Worm (Caenorhabditis elegans) whole organism, mixed stage, embryonic: ENCODE results near the gene F55H2.7.
A peak's percentile ranks its signal among the peaks of the same experiment; 100 is the strongest.

Experiments used
- blmp-1 ChIP-seq: fragments of 150-350 bp; optimal IDR thresholded peaks from 2 replicates; lab custom pipeline; 2014; ENCODE audit warnings: missing biosample characterization, missing genetic modification characterization
- ceh-43 ChIP-seq: fragments of 200-800 bp; sonication (Bioruptor generic); optimal IDR thresholded peaks from 2 replicates; lab custom pipeline; 2018; ENCODE audit warnings: mild to moderate bottlenecking, missing genetic modification characterization, moderate library complexity, missing compliant biosample characterization
- cnd-1 ChIP-seq: fragments of 200-800 bp; sonication (Bioruptor generic); optimal IDR thresholded peaks from 2 replicates; lab custom pipeline; 2018; ENCODE audit warnings: mild to moderate bottlenecking, missing genetic modification characterization, missing compliant biosample characterization
- elt-3 ChIP-seq: fragments of 150-350 bp; optimal IDR thresholded peaks from 2 replicates; lab custom pipeline; 2014; ENCODE audit warnings: missing biosample characterization, missing genetic modification characterization
- hlh-1 ChIP-seq: fragments of 150-350 bp; optimal IDR thresholded peaks from 2 replicates; lab custom pipeline; 2014; ENCODE audit warnings: missing biosample characterization, missing genetic modification reagents, missing genetic modification characterization
- mep-1 ChIP-seq: fragments of 150-350 bp; optimal IDR thresholded peaks from 2 replicates; lab custom pipeline; 2017; ENCODE audit warnings: missing biosample characterization, missing genetic modification reagents, missing genetic modification characterization, inconsistent platforms
- mls-2 ChIP-seq: sonication (generic microtip); optimal IDR thresholded peaks from 2 replicates; lab custom pipeline; 2016; ENCODE audit warnings: mild to moderate bottlenecking, missing genetic modification characterization, moderate library complexity, missing compliant biosample characterization
- nhr-12 ChIP-seq: fragments of 150-350 bp; optimal IDR thresholded peaks from 2 replicates; lab custom pipeline; 2014; ENCODE audit warnings: missing biosample characterization, missing genetic modification characterization
- nhr-28 ChIP-seq: fragments of 150-350 bp; optimal IDR thresholded peaks from 2 replicates; lab custom pipeline; 2014; ENCODE audit warnings: missing biosample characterization, missing genetic modification characterization
- nhr-76 ChIP-seq: sonication (generic microtip); optimal IDR thresholded peaks from 2 replicates; lab custom pipeline; 2017; ENCODE audit warnings: missing biosample characterization, missing genetic modification characterization
- unc-120 ChIP-seq: sonication (generic microtip); optimal IDR thresholded peaks from 2 replicates; lab custom pipeline; 2017; ENCODE audit warnings: missing genetic modification characterization, missing compliant biosample characterization; ENCODE audit not compliant: poor library complexity, severe bottlenecking
- zip-8 ChIP-seq: fragments of 150-350 bp; optimal IDR thresholded peaks from 2 replicates; lab custom pipeline; 2014; ENCODE audit warnings: missing biosample characterization, missing genetic modification characterization

DNA sequence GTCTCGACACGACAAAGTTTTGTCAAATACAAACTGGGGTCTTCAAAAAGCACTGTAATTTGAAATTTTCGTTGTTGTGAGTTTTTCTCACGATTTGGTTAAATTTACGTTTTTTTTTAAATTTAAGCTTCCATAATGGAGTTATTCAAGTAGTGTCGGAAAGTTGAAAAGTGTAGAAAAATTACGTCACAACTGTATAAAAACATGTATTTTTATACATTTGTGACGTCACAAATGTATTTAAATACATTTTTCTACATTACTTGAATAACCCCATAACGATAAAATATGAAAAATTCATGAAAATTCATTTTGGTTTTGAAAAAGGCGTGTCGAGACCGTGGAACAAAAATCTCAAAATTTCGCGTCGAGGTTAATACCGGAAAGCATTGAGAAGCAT lies 18.6 kb downstream of the F55H2.7 start:
- TF ChIP-seq nhr-28 (no peak), blmp-1 (tag; lab: Kevin White, UChicago) (no peak), mls-2 (tag; lab: Kevin White, UChicago) (no peak), nhr-12 (tag; lab: Kevin White, UChicago) (no peak), hlh-1 (tag; lab: Kevin White, UChicago) (no peak), cnd-1 (tag; lab: Kevin White, UChicago) (no peak), unc-120 (tag; lab: Kevin White, UChicago) (no peak), mep-1 (no peak), nhr-76 (no peak), zip-8 (tag; lab: Kevin White, UChicago) (peak; percentile 94), elt-3 (no peak), ceh-43 (GFP tag; lab: Kevin White, UChicago) (no peak)
